Fruit fly (Drosophila melanogaster) S2 (cell line): ENCODE data around the gene CG43175.

Experiments used
- CG8478 ChIP-seq: fragments of >200 bp; optimal IDR thresholded peaks from 2 replicates; lab custom pipeline; 2018
- CTCF ChIP-seq, 2 experiments: fragments of >200 bp; optimal IDR thresholded peaks; 2 replicates each; lab custom pipeline; 2018

CG43175 gene

DNA sequence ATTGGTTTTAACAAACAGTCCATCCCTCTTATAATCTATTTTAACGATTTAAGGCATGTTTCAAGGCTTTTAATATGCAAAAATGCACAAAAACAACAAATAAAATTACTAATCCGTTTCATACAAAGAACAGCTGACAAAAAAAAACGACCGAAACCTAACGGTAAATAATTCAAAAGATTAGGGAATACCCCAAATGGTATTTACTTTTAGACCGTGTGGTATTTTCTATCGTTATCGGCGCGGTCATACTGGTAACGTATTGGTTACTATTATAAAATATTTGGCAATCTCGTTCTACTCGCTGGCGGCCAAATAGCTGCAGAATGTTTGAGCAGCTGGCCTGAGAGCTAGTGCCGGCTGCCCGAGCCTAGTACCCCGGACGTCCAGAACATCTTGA is 24.6 kb upstream of the CG43175 start, which contains the start of gene sll:
Gene sll, plus strand, starts transcription at position 235 of the 400 bp plus-strand sequence.
- TF ChIP-seq CG8478 (lab: Kevin White, UChicago) (no peak), CTCF (optimal IDR thresholded peaks at IDR 0.05; lab: Kevin White, UChicago) (no peak)

DNA sequence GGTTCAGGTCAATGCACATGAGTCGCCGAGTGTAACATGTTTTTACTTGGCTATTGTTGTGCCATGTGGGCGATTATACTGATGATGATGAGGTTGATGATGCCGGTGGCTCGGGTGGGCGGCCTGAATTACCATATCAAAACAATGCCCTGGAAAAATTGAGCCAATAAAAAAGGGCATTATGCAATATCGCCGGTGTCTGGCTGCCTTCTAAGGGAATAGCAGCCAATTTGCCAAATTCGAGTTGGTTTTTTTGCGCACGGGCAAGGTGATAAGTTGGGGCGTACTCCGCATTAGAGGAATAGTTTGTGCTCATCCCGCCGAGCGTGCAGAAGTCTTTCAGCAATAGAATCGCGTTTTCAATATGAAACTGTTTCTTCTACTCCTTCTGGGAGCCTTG is 21.5 kb upstream of the CG43175 start, which contains the start of gene CG14329:
Gene CG14329, plus strand, starts transcription at position 301 of the 400 bp plus-strand sequence.
- TF ChIP-seq CG8478 (lab: Kevin White, UChicago) (no peak), CTCF (optimal IDR thresholded peaks at IDR 0.05; lab: Kevin White, UChicago) (no peak)

DNA sequence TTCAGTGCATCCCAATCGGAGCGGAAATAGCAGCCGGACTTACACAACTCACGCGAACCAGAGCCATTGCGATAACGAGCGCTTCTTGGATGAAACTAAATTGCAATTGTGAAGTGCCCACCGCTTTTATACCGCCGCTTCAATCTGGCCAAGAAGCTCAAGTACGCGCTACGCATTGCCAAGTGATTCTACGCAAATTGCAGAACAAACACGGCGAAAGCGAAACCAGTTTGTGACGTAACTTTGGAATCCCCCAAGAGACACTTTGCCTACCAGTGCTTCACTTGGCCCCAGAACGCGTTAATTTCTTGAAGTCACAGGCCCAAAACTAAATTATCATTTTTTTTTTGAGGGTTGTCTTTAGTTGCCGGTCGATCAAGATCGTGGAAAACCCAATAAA is 19.1 kb upstream of the CG43175 start, which contains the start of gene Edg91:
Gene Edg91, minus strand, starts transcription at position 101 of the 400 bp plus-strand sequence.
- TF ChIP-seq CTCF (optimal IDR thresholded peaks at IDR 0.05; lab: Kevin White, UChicago) (no peak), CG8478 (lab: Kevin White, UChicago) (no peak)

dm6 chr3R:17611836-17612235 is 18.7 kb upstream of the CG43175 start:
- TF ChIP-seq CTCF (optimal IDR thresholded peaks at IDR 0.05; lab: Kevin White, UChicago) = no peak
- no peak for TF ChIP-seq CG8478 (lab: Kevin White, UChicago)

DNA sequence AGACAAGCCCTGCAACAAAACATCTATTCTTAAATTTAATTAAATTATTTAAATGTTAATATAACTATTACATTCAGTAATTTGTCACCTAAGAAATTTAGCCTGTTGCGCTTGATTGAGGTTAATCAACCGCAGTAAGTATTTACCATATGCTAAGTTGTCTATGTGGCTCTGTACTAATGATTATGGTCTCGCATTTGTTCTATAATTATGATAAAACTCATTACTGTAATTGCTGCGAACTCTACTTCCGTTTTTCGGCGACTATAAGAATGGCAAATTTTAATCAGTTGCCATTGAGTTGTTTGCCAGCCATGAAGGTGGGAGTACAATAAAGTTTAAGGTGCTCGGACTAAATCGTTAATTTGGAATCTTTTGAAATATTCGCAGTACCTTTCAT is 17.9 kb upstream of the CG43175 start, which contains the start of gene CG34281:
Gene CG34281, plus strand, starts transcription at position 301 of the 400 bp plus-strand sequence.
- TF ChIP-seq CG8478 (lab: Kevin White, UChicago) = no peak
- TF ChIP-seq CTCF (optimal IDR thresholded peaks at IDR 0.05; lab: Kevin White, UChicago) = no peak

dm6 chr3R:17613549-17613948 is 17.0 kb upstream of the CG43175 start, which contains the start of gene CG14327:
Gene CG14327, plus strand, starts transcription at chr3R:17613709.
- TF ChIP-seq CG8478 (lab: Kevin White, UChicago) (no peak), CTCF (optimal IDR thresholded peaks at IDR 0.05; lab: Kevin White, UChicago) (no peak)

DNA sequence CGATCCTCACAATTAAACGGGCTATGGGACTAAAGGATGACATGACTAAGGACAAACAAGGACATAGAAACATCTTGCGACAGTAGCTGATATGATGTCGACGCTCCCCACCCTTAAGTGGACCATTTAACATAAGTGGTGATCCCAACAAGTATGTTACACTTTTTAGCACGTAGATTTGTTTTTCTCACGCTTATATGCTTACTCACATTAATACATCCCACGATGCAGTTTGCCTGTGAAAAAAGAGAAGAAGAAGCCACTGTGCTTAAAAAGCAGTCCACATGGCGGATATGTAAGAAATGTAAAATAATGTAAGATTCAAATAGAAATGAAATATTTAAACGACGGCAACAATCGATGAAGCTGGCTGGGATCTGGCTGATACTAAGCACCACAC is 15.4 kb upstream of the CG43175 start:
- TF ChIP-seq CTCF (optimal IDR thresholded peaks at IDR 0.05; lab: Kevin White, UChicago) (peak; percentile 63 to 64), CG8478 (lab: Kevin White, UChicago) (no peak)

- TF ChIP-seq CG8478 (lab: Kevin White, UChicago) (no peak), CTCF (optimal IDR thresholded peaks at IDR 0.05; lab: Kevin White, UChicago) (no peak)
These were observed 14.8 kb upstream of the CG43175 start for dm6 chr3R:17615746-17616145.

dm6 chr3R:17616541-17616940 is 14.0 kb upstream of the CG43175 start:
- TF ChIP-seq CG8478 (lab: Kevin White, UChicago) (no peak), CTCF (optimal IDR thresholded peaks at IDR 0.05; lab: Kevin White, UChicago) (peak; percentile 69 to 89)

dm6 chr3R:17617121-17617975 is 13.2 kb upstream of the CG43175 start:
- TF ChIP-seq CTCF (optimal IDR thresholded peaks at IDR 0.05; lab: Kevin White, UChicago) (peak; percentile 95), CG8478 (lab: Kevin White, UChicago) (no peak)

DNA sequence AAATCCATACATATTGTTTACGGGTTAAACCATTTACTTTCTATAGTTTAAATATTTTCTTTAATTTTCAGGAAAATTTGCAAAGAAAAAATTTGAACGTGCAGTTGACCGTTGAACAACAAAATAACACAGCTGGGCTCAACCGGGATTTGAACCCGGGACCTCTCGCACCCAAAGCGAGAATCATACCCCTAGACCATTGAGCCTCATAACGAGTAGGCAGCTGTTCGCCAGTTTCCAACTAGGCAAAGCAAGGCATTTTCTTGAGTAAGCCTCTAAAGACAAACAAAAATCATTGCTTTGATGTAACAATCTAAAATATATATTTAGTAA is 12.6 kb upstream of the CG43175 start:
- no peak for TF ChIP-seq CG8478 (lab: Kevin White, UChicago)
- no peak for TF ChIP-seq CTCF (optimal IDR thresholded peaks at IDR 0.05; lab: Kevin White, UChicago)

DNA sequence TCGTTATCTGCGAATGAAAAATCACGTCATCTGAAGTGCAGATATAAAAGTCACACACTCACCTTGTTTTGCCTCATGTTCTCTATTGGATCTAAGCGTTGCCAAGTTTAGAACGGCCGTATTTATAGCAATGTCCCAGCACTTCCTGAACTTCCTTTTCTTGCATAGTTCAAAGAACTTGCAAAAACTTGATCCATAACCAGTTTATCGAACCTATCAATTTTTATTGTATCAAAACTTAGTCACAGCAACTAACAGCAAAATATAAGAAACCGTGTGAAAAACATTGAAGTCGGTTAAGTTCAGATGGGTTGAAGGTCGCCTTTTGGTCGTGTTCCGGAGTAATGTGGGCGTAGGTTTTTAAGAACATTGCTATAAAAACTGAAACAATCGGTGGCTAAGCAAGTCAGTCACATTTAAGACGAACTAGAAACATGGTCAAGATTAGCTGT is 11.8 kb upstream of the CG43175 start, which contains the start of the genes CG14324 and CG14326:
Gene CG14324, minus strand, starts transcription at position 101 of the 452 bp plus-strand sequence.
Gene CG14326, plus strand, starts transcription at position 402 of the 452 bp plus-strand sequence.
- no peak for TF ChIP-seq CTCF (optimal IDR thresholded peaks at IDR 0.05; lab: Kevin White, UChicago)
- TF ChIP-seq CG8478 (lab: Kevin White, UChicago) = no peak

DNA sequence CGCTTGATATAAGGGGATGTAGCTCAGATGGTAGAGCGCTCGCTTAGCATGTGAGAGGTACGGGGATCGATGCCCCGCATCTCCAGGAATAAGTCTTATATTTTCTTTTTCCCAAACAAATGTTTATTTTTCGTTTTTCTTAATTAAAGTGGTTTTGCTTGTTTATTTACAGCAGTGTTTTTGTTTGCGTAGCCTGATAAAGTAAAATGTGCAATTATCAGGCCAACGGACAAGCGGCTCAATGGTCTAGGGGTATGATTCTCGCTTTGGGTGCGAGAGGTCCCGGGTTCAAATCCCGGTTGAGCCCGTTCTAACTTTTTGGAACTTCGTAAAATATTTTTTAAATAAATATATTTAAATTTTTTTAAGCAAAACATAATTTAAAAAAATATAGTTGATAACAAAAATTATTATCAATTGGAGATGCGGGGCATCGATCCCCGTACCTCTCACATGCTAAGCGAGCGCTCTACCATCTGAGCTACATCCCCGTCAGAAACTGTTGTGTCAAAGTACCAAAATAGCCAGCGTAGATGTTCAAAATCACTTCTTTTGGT is 10.7 kb upstream of the CG43175 start:
- TF ChIP-seq CG8478 (lab: Kevin White, UChicago) (no peak), CTCF (optimal IDR thresholded peaks at IDR 0.05; lab: Kevin White, UChicago) (no peak)

DNA sequence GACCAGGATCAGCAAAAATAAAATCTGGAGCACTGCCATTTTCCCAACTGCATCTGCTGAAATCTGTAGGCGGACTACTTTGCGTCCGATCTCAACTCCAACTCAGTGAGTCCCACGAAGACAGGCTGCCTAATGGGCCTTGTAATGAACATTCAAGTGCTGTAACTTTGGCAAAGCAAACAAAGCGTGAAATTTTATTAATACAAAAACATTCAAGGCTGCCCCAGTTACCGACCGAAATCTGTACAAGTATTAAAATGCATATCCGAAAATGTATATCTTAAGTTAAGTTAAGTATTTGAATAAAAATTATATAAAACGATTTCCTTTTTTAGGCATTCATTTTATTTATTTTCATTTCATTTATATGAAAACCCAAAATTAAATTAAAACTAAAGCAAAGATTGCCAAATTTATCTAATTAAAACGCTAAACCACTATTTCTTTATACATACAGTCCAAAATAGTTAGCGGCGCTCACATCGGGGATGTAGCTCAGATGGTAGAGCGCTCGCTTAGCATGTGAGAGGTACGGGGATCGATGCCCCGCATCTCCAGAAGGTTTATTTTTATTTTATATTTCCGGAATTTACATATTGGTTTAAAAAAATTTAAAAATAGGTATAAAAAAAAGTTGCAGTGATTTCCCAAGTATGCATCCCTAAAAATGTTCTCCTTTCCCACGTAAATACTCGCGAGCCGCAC is 8.3 kb upstream of the CG43175 start, which contains the start of gene CG14323:
Gene CG14323, minus strand, starts transcription at position 51 of the 705 bp plus-strand sequence.
- TF ChIP-seq CTCF (optimal IDR thresholded peaks at IDR 0.05; lab: Kevin White, UChicago) (no peak), CG8478 (lab: Kevin White, UChicago) (no peak)
